Worm (Caenorhabditis elegans): ENCODE results near the gene gfrp-1.

DNA sequence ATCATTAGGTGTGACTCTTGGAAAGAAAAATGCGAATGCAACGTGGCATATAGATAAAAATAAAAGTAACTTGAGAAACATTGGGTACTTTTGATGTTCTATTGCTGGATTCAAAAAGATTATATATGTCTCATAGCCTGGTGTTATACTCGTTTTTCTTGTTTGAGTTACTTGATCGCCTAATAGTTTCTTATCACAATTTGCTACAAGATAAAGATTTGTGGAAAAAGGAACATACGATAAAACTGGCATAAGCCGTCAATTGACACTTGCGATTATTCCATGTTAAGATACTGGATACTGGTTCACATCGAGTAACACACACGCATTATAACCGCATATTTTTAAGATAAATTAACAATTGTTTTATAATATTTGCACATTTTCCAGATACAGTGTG lies 49.1 kb downstream of the gfrp-1 start, which contains the start of gene grl-19:
- no peak for TF ChIP-seq sox-4 (tag; optimal IDR thresholded peaks at IDR 0.05)
- no peak for TF ChIP-seq dve-1 (tag; optimal IDR thresholded peaks at IDR 0.05)
- no peak for TF ChIP-seq ama-1 (optimal IDR thresholded peaks at IDR 0.05)
- TF ChIP-seq tbx-2 (tag; optimal IDR thresholded peaks at IDR 0.05): no peak
- no peak for TF ChIP-seq ceh-18 (tag; optimal IDR thresholded peaks at IDR 0.05)
- TF ChIP-seq rnt-1 (tag; optimal IDR thresholded peaks at IDR 0.05): no peak
- no peak for TF ChIP-seq pqm-1 (tag; optimal IDR thresholded peaks at IDR 0.05)
- TF ChIP-seq lin-11 (tag; optimal IDR thresholded peaks at IDR 0.05): no peak
- TF ChIP-seq dmd-4 (tag; optimal IDR thresholded peaks at IDR 0.05; ENCODE audit: borderline replicate concordance): no peak
- TF ChIP-seq gmeb-2 (tag; optimal IDR thresholded peaks at IDR 0.05): no peak
- TF ChIP-seq ztf-16 (tag; optimal IDR thresholded peaks at IDR 0.05): no peak
